Worm (Caenorhabditis elegans) whole organism, L1 larva: Measurements from ENCODE around the gene F45D3.1.

Experiments
- Y116A8C.19 ChIP-seq: sonication (generic microtip); optimal IDR thresholded peaks from 2 replicates; lab custom pipeline; 2016; ENCODE audit warnings: missing compliant biosample characterization, missing genetic modification characterization, borderline replicate concordance
- aha-1 ChIP-seq: fragments of 150-350 bp; optimal IDR thresholded peaks from 2 replicates; lab custom pipeline; 2014; ENCODE audit warnings: missing biosample characterization, missing genetic modification characterization
- alr-1 ChIP-seq: fragments of 200-800 bp; sonication (Bioruptor generic); optimal IDR thresholded peaks from 2 replicates; lab custom pipeline; 2018; ENCODE audit warnings: borderline replicate concordance, mild to moderate bottlenecking, missing genetic modification characterization, missing compliant biosample characterization
- aly-2 ChIP-seq: fragments of 150-350 bp; optimal IDR thresholded peaks from 2 replicates; lab custom pipeline; 2014; ENCODE audit warnings: missing biosample characterization, missing genetic modification characterization
- ama-1 ChIP-seq: fragments of 150-350 bp; optimal IDR thresholded peaks from 2 replicates; lab custom pipeline; 2014
- blmp-1 ChIP-seq: fragments of 150-350 bp; optimal IDR thresholded peaks from 2 replicates; lab custom pipeline; 2014; ENCODE audit warnings: missing biosample characterization, missing genetic modification characterization
- dpl-1 ChIP-seq, 3 experiments: fragments of 150-350 bp in 2 of 3; sonication (generic microtip) in 1 of 3; optimal IDR thresholded peaks; 2 replicates each; lab custom pipeline; 2014 to 2017; ENCODE audit warnings: missing biosample characterization in 3 of 3, missing genetic modification characterization in 3 of 3, missing genetic modification reagents in 3 of 3
- dsc-1 ChIP-seq: sonication (generic microtip); optimal IDR thresholded peaks from 2 replicates; lab custom pipeline; 2016; ENCODE audit warnings: mild to moderate bottlenecking, missing genetic modification characterization, missing compliant biosample characterization
- efl-1 ChIP-seq, 4 experiments: fragments of 150-350 bp; optimal IDR thresholded peaks in 3 of 4; peaks in 1 of 4; 1 replicate in 1 of 4; 2 replicates in 3 of 4; lab custom pipeline; 2014; ENCODE audit warnings: missing biosample characterization in 2 of 4, missing genetic modification characterization in 2 of 4, missing genetic modification reagents in 2 of 4
- elt-3 ChIP-seq, 6 experiments: fragments of 150-350 bp in 1 of 6; sonication (generic microtip); optimal IDR thresholded peaks; 2 replicates each; lab custom pipeline; 2017 to 2018; ENCODE audit warnings: missing biosample characterization in 6 of 6, missing genetic modification characterization in 6 of 6, inconsistent platforms in 1 of 6
- ets-5 ChIP-seq: fragments of 200-800 bp; sonication (Bioruptor generic); IDR thresholded peaks from 2 replicates; pipeline ENCODE4 v1.3.6; 2022; ENCODE audit warnings: missing genetic modification characterization, missing compliant biosample characterization
- fkh-4 ChIP-seq: sonication (generic microtip); optimal IDR thresholded peaks from 2 replicates; lab custom pipeline; 2016; ENCODE audit warnings: missing compliant biosample characterization, missing genetic modification characterization, borderline replicate concordance
- fkh-8 ChIP-seq: sonication (generic microtip); optimal IDR thresholded peaks from 2 replicates; lab custom pipeline; 2016; ENCODE audit warnings: mild to moderate bottlenecking, missing genetic modification characterization, missing compliant biosample characterization
- fos-1 ChIP-seq: fragments of 150-350 bp; optimal IDR thresholded peaks from 2 replicates; lab custom pipeline; 2014; ENCODE audit warnings: missing biosample characterization, missing genetic modification characterization
- grh-1 ChIP-seq: fragments of 200-800 bp; sonication (Bioruptor generic); IDR thresholded peaks from 2 replicates; pipeline ENCODE4 v1.3.6; 2022; ENCODE audit warnings: missing genetic modification reagents, missing genetic modification characterization, missing compliant biosample characterization
- hlh-17 ChIP-seq: fragments of 200-800 bp; sonication (Bioruptor generic); optimal IDR thresholded peaks from 2 replicates; lab custom pipeline; 2018; ENCODE audit warnings: missing genetic modification characterization, mild to moderate bottlenecking, missing compliant biosample characterization, moderate library complexity, borderline replicate concordance
- hpl-2 ChIP-seq: fragments of 150-350 bp; optimal IDR thresholded peaks from 2 replicates; lab custom pipeline; 2014; ENCODE audit warnings: missing biosample characterization, missing genetic modification reagents, missing genetic modification characterization
- irx-1 ChIP-seq: sonication (generic microtip); optimal IDR thresholded peaks from 2 replicates; lab custom pipeline; 2016; ENCODE audit warnings: missing genetic modification characterization, missing compliant biosample characterization
- isw-1 ChIP-seq: fragments of 200-800 bp; sonication (Bioruptor generic); IDR thresholded peaks from 2 replicates; pipeline ENCODE4 v1.3.6; 2022; ENCODE audit warnings: missing genetic modification characterization, missing compliant biosample characterization
- jun-1 ChIP-seq: fragments of 150-350 bp; optimal IDR thresholded peaks from 2 replicates; lab custom pipeline; 2014; ENCODE audit warnings: missing biosample characterization, missing genetic modification reagents, missing genetic modification characterization
- lin-13 ChIP-seq: fragments of 150-350 bp; optimal IDR thresholded peaks from 2 replicates; lab custom pipeline; 2014; ENCODE audit warnings: missing biosample characterization, missing genetic modification reagents, missing genetic modification characterization
- lin-14 ChIP-seq: fragments of 200-800 bp; sonication (Bioruptor generic); optimal IDR thresholded peaks from 2 replicates; lab custom pipeline; 2018; ENCODE audit warnings: mild to moderate bottlenecking, missing genetic modification characterization, moderate library complexity, missing compliant biosample characterization
- lin-35 ChIP-seq, 2 experiments: fragments of 150-350 bp; optimal IDR thresholded peaks; 2 replicates each; lab custom pipeline; 2014; ENCODE audit warnings: missing biosample characterization in 2 of 2, missing genetic modification characterization in 2 of 2, missing genetic modification reagents in 2 of 2
- lir-3 ChIP-seq: sonication (generic microtip); optimal IDR thresholded peaks from 2 replicates; lab custom pipeline; 2016; ENCODE audit warnings: mild to moderate bottlenecking, missing genetic modification characterization, moderate library complexity, missing compliant biosample characterization; ENCODE audit not compliant: poor library complexity
- mdl-1 ChIP-seq, 2 experiments: fragments of 150-350 bp; optimal IDR thresholded peaks; 2 replicates each; lab custom pipeline; 2014 to 2017; ENCODE audit warnings: missing biosample characterization in 2 of 2, missing genetic modification characterization in 2 of 2, inconsistent platforms in 1 of 2
- mef-2 ChIP-seq: fragments of 150-350 bp; optimal IDR thresholded peaks from 2 replicates; lab custom pipeline; 2014; ENCODE audit warnings: missing biosample characterization, missing genetic modification characterization
- mep-1 ChIP-seq: fragments of 150-350 bp; optimal IDR thresholded peaks from 2 replicates; lab custom pipeline; 2014; ENCODE audit warnings: missing biosample characterization, missing genetic modification characterization
- nhr-19 ChIP-seq: fragments of 200-800 bp; sonication (Bioruptor generic); conservative IDR thresholded peaks from 2 replicates; pipeline ENCODE4 v1.3.6; 2022; ENCODE audit warnings: missing genetic modification characterization, missing compliant biosample characterization
- nhr-20 ChIP-seq: sonication (generic microtip); optimal IDR thresholded peaks from 2 replicates; lab custom pipeline; 2016; ENCODE audit warnings: mild to moderate bottlenecking, missing genetic modification characterization, missing compliant biosample characterization
- nhr-28 ChIP-seq: fragments of 150-350 bp; optimal IDR thresholded peaks from 2 replicates; lab custom pipeline; 2014; ENCODE audit warnings: missing biosample characterization, missing genetic modification characterization
- nhr-47 ChIP-seq: sonication (generic microtip); optimal IDR thresholded peaks from 2 replicates; lab custom pipeline; 2016; ENCODE audit warnings: mild to moderate bottlenecking, missing genetic modification characterization, moderate library complexity, missing compliant biosample characterization
- nhr-76 ChIP-seq: sonication (generic microtip); optimal IDR thresholded peaks from 2 replicates; lab custom pipeline; 2017; ENCODE audit warnings: missing biosample characterization, missing genetic modification characterization
- nhr-77 ChIP-seq: fragments of 150-350 bp; optimal IDR thresholded peaks from 2 replicates; lab custom pipeline; 2014; ENCODE audit warnings: missing biosample characterization, missing genetic modification characterization
- nhr-84 ChIP-seq: sonication (generic microtip); optimal IDR thresholded peaks from 2 replicates; lab custom pipeline; 2017; ENCODE audit warnings: missing biosample characterization, missing genetic modification characterization
- nhr-85 ChIP-seq: sonication (generic microtip); peaks from one replicate; lab custom pipeline; 2016; ENCODE audit warnings: missing genetic modification characterization, inconsistent platforms, missing compliant biosample characterization
- pax-3 ChIP-seq: fragments of 200-800 bp; sonication (Bioruptor generic); optimal IDR thresholded peaks from 2 replicates; lab custom pipeline; 2018; ENCODE audit warnings: mild to moderate bottlenecking, missing genetic modification characterization, moderate library complexity, missing compliant biosample characterization
- pqm-1 ChIP-seq: sonication (generic microtip); optimal IDR thresholded peaks from 3 replicates; lab custom pipeline; 2017; ENCODE audit warnings: missing biosample characterization, missing genetic modification characterization
- rnt-1 ChIP-seq: sonication (generic microtip); optimal IDR thresholded peaks from 2 replicates; lab custom pipeline; 2016; ENCODE audit warnings: mild to moderate bottlenecking, missing genetic modification characterization, moderate library complexity, missing compliant biosample characterization
- snpc-4 ChIP-seq: fragments of 150-350 bp; optimal IDR thresholded peaks from 2 replicates; lab custom pipeline; 2014; ENCODE audit warnings: missing biosample characterization, missing genetic modification characterization
- snu-23 ChIP-seq: sonication (generic microtip); optimal IDR thresholded peaks from 2 replicates; lab custom pipeline; 2016; ENCODE audit warnings: missing genetic modification characterization, missing compliant biosample characterization
- sptf-1 ChIP-seq: fragments of 150-350 bp; optimal IDR thresholded peaks from 2 replicates; lab custom pipeline; 2014; ENCODE audit warnings: missing biosample characterization, missing genetic modification characterization
- tlp-1 ChIP-seq: fragments of 150-350 bp; optimal IDR thresholded peaks from 2 replicates; lab custom pipeline; 2014; ENCODE audit warnings: missing biosample characterization, missing genetic modification characterization
- unc-86 ChIP-seq: sonication (generic microtip); optimal IDR thresholded peaks from 2 replicates; lab custom pipeline; 2016; ENCODE audit warnings: missing genetic modification characterization, missing compliant biosample characterization
- xbp-1 ChIP-seq: sonication (generic microtip); optimal IDR thresholded peaks from 2 replicates; lab custom pipeline; 2016; ENCODE audit warnings: missing genetic modification characterization, missing compliant biosample characterization
- zag-1 ChIP-seq: fragments of 150-350 bp; optimal IDR thresholded peaks from 2 replicates; lab custom pipeline; 2014; ENCODE audit warnings: missing biosample characterization, missing genetic modification characterization
- ztf-4 ChIP-seq: fragments of 150-350 bp; optimal IDR thresholded peaks from 2 replicates; lab custom pipeline; 2014; ENCODE audit warnings: missing biosample characterization, missing genetic modification characterization

F45D3.1 gene

ce11 chrV:12550036-12550626, 23.3 kb downstream of the F45D3.1 start, which contains the start of gene F45D3.3 (continued):
- peak; percentile 47 for TF ChIP-seq ztf-4 (tag; lab: Kevin White, UChicago)
- TF ChIP-seq aly-2 = no peak
- no peak for TF ChIP-seq unc-86 (tag; lab: Kevin White, UChicago)
- no peak for TF ChIP-seq nhr-76 (tag; lab: Kevin White, UChicago)
- TF ChIP-seq mep-1 = peak; percentile 4
- no peak for TF ChIP-seq irx-1 (tag; lab: Kevin White, UChicago)
- peak; percentile 90 for TF ChIP-seq ama-1 (lab: Kevin White, UChicago)
- TF ChIP-seq rnt-1 = peak; percentile 8
- peak in 1 of 2 experiments; percentile 30 for TF ChIP-seq mdl-1 (tag; optimal IDR thresholded peaks at IDR 0.05; lab: Kevin White, UChicago)
- no peak for TF ChIP-seq hlh-17 (GFP tag; lab: Kevin White, UChicago)
- TF ChIP-seq nhr-47 (tag; lab: Kevin White, UChicago) = no peak
- no peak for TF ChIP-seq fos-1
- TF ChIP-seq efl-1 (optimal IDR thresholded peaks at IDR 0.05; lab: Kevin White, UChicago) = no peak
- peak in 1 of 2 experiments; percentile 85 for TF ChIP-seq efl-1 (GFP tag; optimal IDR thresholded peaks at IDR 0.05 in 1 of 2; lab: Kevin White, UChicago)
- TF ChIP-seq ets-5 (GFP tag; lab: Robert Waterston, UW) = no peak
- peak; percentile 3 for TF ChIP-seq snu-23 (GFP tag; lab: Kevin White, UChicago)

ce11 chrV:12550755-12551154, 23.9 kb downstream of the F45D3.1 start:
- TF ChIP-seq nhr-85 (tag; lab: Kevin White, UChicago) (peak; percentile 16), pqm-1 (tag; lab: Kevin White, UChicago) (no peak), elt-3 (tag; optimal IDR thresholded peaks at IDR 0.05; lab: Kevin White, UChicago) (peak in 1 of 6 experiments; percentile 12), snpc-4 (no peak), nhr-76 (tag; lab: Kevin White, UChicago) (no peak), jun-1 (tag; lab: Kevin White, UChicago) (no peak), pax-3 (peak; percentile 43), snu-23 (GFP tag; lab: Kevin White, UChicago) (peak; percentile 14), mef-2 (tag; lab: Kevin White, UChicago) (no peak), nhr-47 (tag; lab: Kevin White, UChicago) (peak; percentile 26), grh-1 (GFP tag; lab: Robert Waterston, UW) (no peak), dsc-1 (peak; percentile 86), ztf-4 (tag; lab: Kevin White, UChicago) (no peak), dpl-1 (GFP tag; optimal IDR thresholded peaks at IDR 0.05; lab: Kevin White, UChicago) (no peak), lir-3 (no peak), fkh-4 (no peak), blmp-1 (tag; lab: Kevin White, UChicago) (peak; percentile 70), nhr-77 (tag; lab: Kevin White, UChicago) (no peak), nhr-84 (tag; lab: Kevin White, UChicago) (no peak), mdl-1 (tag; optimal IDR thresholded peaks at IDR 0.05; lab: Kevin White, UChicago) (no peak)

- no peak for TF ChIP-seq aha-1 (tag; lab: Kevin White, UChicago)
- TF ChIP-seq hpl-2 (GFP tag; lab: Kevin White, UChicago) = no peak
- no peak for TF ChIP-seq nhr-28
- TF ChIP-seq snu-23 (GFP tag; lab: Kevin White, UChicago) = peak; percentile 20
- TF ChIP-seq aly-2 = peak; percentile 81
- peak; percentile 37 for TF ChIP-seq lin-14
- TF ChIP-seq blmp-1 (tag; lab: Kevin White, UChicago) = peak; percentile 40
- peak; percentile 41 for TF ChIP-seq nhr-20
- TF ChIP-seq xbp-1 (tag; lab: Kevin White, UChicago) = no peak
- no peak for TF ChIP-seq alr-1 (tag; lab: Kevin White, UChicago)
- no peak for TF ChIP-seq zag-1 (tag; lab: Kevin White, UChicago)
- peak; percentile 63; the same call in 1 of the 2 replicates for TF ChIP-seq grh-1 (GFP tag; lab: Robert Waterston, UW)
- no peak for TF ChIP-seq isw-1 (GFP tag; lab: Robert Waterston, UW)
- no peak for TF ChIP-seq mef-2 (tag; lab: Kevin White, UChicago)
- no peak for TF ChIP-seq sptf-1 (tag; lab: Kevin White, UChicago)
- no peak for TF ChIP-seq pqm-1 (tag; lab: Kevin White, UChicago)
- peak; percentile 35 for TF ChIP-seq nhr-19 (GFP tag; lab: Robert Waterston, UW)
- no peak for TF ChIP-seq tlp-1 (tag; lab: Kevin White, UChicago)
- no peak for TF ChIP-seq fkh-8 (tag; lab: Kevin White, UChicago)
- TF ChIP-seq lin-35 (GFP tag; optimal IDR thresholded peaks at IDR 0.05; lab: Kevin White, UChicago) = peak in 1 of 2 experiments; percentile 20
- no peak for TF ChIP-seq Y116A8C.19 (tag; lab: Kevin White, UChicago)
- TF ChIP-seq mdl-1 (tag; optimal IDR thresholded peaks at IDR 0.05; lab: Kevin White, UChicago) = no peak
- TF ChIP-seq lin-13 = no peak
Measured at ce11 chrV:12551638-12552478, 25.0 kb downstream of the F45D3.1 start.
